Worm (Caenorhabditis elegans) whole organism, young adult: ENCODE results near the gene fbxb-91.

Experiments used
- F39B2.1 ChIP-seq: fragments of 200-800 bp; sonication (Bioruptor generic); IDR thresholded peaks from 2 replicates; pipeline ENCODE4 v1.3.6; 2022; ENCODE audit warnings: missing genetic modification reagents, missing genetic modification characterization, missing compliant biosample characterization
- ama-1 ChIP-seq, 3 experiments: fragments of 150-350 bp in 1 of 3; sonication (generic microtip) in 2 of 3; optimal IDR thresholded peaks; 2 replicates each; lab custom pipeline; 2014 to 2018; ENCODE audit warnings: missing biosample characterization in 2 of 3, missing genetic modification characterization in 2 of 3, missing genetic modification reagents in 2 of 3
- dpl-1 ChIP-seq: fragments of 150-350 bp; optimal IDR thresholded peaks from 2 replicates; lab custom pipeline; 2014; ENCODE audit warnings: missing biosample characterization, missing genetic modification reagents, missing genetic modification characterization
- nfya-1 ChIP-seq: sonication (generic microtip); optimal IDR thresholded peaks from 2 replicates; lab custom pipeline; 2017; ENCODE audit warnings: antibody characterized with exemption, missing compliant biosample characterization, missing genetic modification characterization, borderline replicate concordance; ENCODE audit not compliant: insufficient read depth
- nfyb-1 ChIP-seq: fragments of 200-800 bp; sonication (Bioruptor generic); IDR thresholded peaks from 2 replicates; pipeline ENCODE4 v1.3.6; 2022; ENCODE audit warnings: missing genetic modification reagents, missing genetic modification characterization, missing compliant biosample characterization
- pha-4 ChIP-seq: fragments of 150-350 bp; sonication (generic microtip); optimal IDR thresholded peaks from 2 replicates; lab custom pipeline; 2014; ENCODE audit warnings: missing biosample characterization, missing genetic modification reagents, missing genetic modification characterization
- snpc-1.1 ChIP-seq: sonication (generic microtip); optimal IDR thresholded peaks from 2 replicates; lab custom pipeline; 2017; ENCODE audit warnings: missing genetic modification characterization, mild to moderate bottlenecking, missing compliant biosample characterization, antibody characterized with exemption, moderate library complexity, missing genotype, missing genetic modification reagents; ENCODE audit not compliant: insufficient read depth
- unc-130 ChIP-seq: sonication (generic microtip); optimal IDR thresholded peaks from 2 replicates; lab custom pipeline; 2016; ENCODE audit warnings: missing genetic modification reagents, missing genetic modification characterization, missing compliant biosample characterization
- unc-62 ChIP-seq: fragments of 150-350 bp; optimal IDR thresholded peaks from 2 replicates; lab custom pipeline; 2014; ENCODE audit warnings: missing biosample characterization, missing genetic modification reagents, missing genetic modification characterization
- xnd-1 ChIP-seq: sonication (generic microtip); optimal IDR thresholded peaks from 2 replicates; lab custom pipeline; 2016; ENCODE audit warnings: missing genotype, missing genetic modification reagents, missing genetic modification characterization, missing compliant biosample characterization

DNA sequence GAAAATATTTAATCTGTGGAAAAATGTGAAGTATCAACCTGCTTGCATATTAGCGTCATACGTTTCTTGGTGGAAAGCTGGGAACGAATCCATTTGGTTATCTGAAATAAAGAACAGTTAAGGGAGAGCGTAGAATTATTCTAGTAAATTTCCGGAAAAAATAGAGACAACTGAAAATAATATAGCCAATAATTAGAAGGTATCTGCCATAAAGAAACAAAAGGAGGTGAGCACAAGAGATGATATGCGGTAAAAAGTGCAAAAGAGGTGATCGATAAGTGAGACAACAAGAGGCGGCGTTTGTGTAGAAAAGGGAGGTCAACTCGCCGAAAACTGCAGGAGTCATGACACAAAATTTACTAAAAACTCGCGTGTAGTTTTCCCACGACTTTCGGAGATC, 28.9 kb upstream of the fbxb-91 start, which contains the start of gene T24E12.11:
- TF ChIP-seq xnd-1 (tag; lab: Kevin White, UChicago) (no peak), F39B2.1 (GFP tag; lab: Robert Waterston, UW) (no peak), dpl-1 (no peak), pha-4 (tag; lab: Kevin White, UChicago) (no peak), unc-62 (GFP tag; lab: Kevin White, UChicago) (no peak), nfyb-1 (GFP tag; lab: Robert Waterston, UW) (no peak), unc-130 (GFP tag; lab: Kevin White, UChicago) (no peak), ama-1 (optimal IDR thresholded peaks at IDR 0.05; lab: Kevin White, UChicago) (no peak), ama-1 (GFP tag; optimal IDR thresholded peaks at IDR 0.05; lab: Kevin White, UChicago) (no peak), snpc-1.1 (tag; lab: Kevin White, UChicago) (no peak), nfya-1 (no peak)
